Worm (Caenorhabditis elegans) whole organism, young adult: ENCODE results near the gene str-187.

ENCODE experiments used
- B0336.3 ChIP-seq: fragments of 200-800 bp; sonication (Bioruptor generic); IDR thresholded peaks from 2 replicates; pipeline ENCODE4 v1.3.6; 2022; ENCODE audit warnings: missing genetic modification characterization, missing compliant biosample characterization
- C06A6.2 ChIP-seq: fragments of 200-800 bp; sonication (Bioruptor generic); conservative IDR thresholded peaks from 2 replicates; pipeline ENCODE4 v1.3.6; 2022; ENCODE audit warnings: missing genetic modification characterization, missing compliant biosample characterization
- F23B12.7 ChIP-seq: sonication (generic microtip); optimal IDR thresholded peaks from 2 replicates; lab custom pipeline; 2017; ENCODE audit warnings: missing genetic modification characterization, mild to moderate bottlenecking, missing compliant biosample characterization, antibody characterized with exemption, moderate library complexity; ENCODE audit not compliant: insufficient read depth
- F39B2.1 ChIP-seq: fragments of 200-800 bp; sonication (Bioruptor generic); IDR thresholded peaks from 2 replicates; pipeline ENCODE4 v1.3.6; 2022; ENCODE audit warnings: missing genetic modification reagents, missing genetic modification characterization, missing compliant biosample characterization
- F49E8.2 ChIP-seq: sonication (generic microtip); optimal IDR thresholded peaks from 3 replicates; lab custom pipeline; 2017; ENCODE audit warnings: missing genetic modification characterization, mild to moderate bottlenecking, missing compliant biosample characterization, antibody characterized with exemption, moderate library complexity; ENCODE audit not compliant: insufficient read depth
- F52B5.7 ChIP-seq: sonication (generic microtip); optimal IDR thresholded peaks from 2 replicates; lab custom pipeline; 2016; ENCODE audit warnings: mild to moderate bottlenecking, missing genetic modification characterization, missing compliant biosample characterization
- K11D2.4 ChIP-seq: fragments of 200-800 bp; sonication (Bioruptor generic); IDR thresholded peaks from 2 replicates; pipeline ENCODE4 v1.3.6; 2022; ENCODE audit warnings: missing genetic modification reagents, missing genetic modification characterization, missing compliant biosample characterization
- K12H6.12 ChIP-seq: fragments of 200-800 bp; sonication (Bioruptor generic); optimal IDR thresholded peaks from 2 replicates; lab custom pipeline; 2018; ENCODE audit warnings: mild to moderate bottlenecking, missing genetic modification characterization, missing compliant biosample characterization
- Y53F4B.3 ChIP-seq: fragments of 200-800 bp; sonication (Bioruptor generic); IDR thresholded peaks from 2 replicates; pipeline ENCODE4 v1.3.6; 2022; ENCODE audit warnings: missing genetic modification reagents, missing genetic modification characterization, missing compliant biosample characterization
- Y53G8AR.9 ChIP-seq: fragments of 200-800 bp; sonication (Bioruptor generic); conservative IDR thresholded peaks from 2 replicates; pipeline ENCODE4 v1.3.6; 2022; ENCODE audit warnings: missing genetic modification reagents, missing genetic modification characterization, missing compliant biosample characterization
- aptf-3 ChIP-seq: fragments of 200-800 bp; sonication (Bioruptor generic); IDR thresholded peaks from 2 replicates; pipeline ENCODE4 v1.3.6; 2022; ENCODE audit warnings: missing genetic modification characterization, missing compliant biosample characterization
- athp-1 ChIP-seq: sonication (generic microtip); optimal IDR thresholded peaks from 2 replicates; lab custom pipeline; 2017; ENCODE audit warnings: mild to moderate bottlenecking, missing genetic modification characterization, missing compliant biosample characterization
- attf-3 ChIP-seq: fragments of 200-800 bp; sonication (Bioruptor generic); conservative IDR thresholded peaks from 2 replicates; pipeline ENCODE4 v1.3.6; 2022; ENCODE audit warnings: missing genetic modification reagents, missing genetic modification characterization, missing compliant biosample characterization
- attf-6 ChIP-seq: fragments of 200-800 bp; sonication (Bioruptor generic); IDR thresholded peaks from 2 replicates; pipeline ENCODE4 v1.3.6; 2022; ENCODE audit warnings: missing genetic modification reagents, missing genetic modification characterization, missing compliant biosample characterization
- ceh-27 ChIP-seq: fragments of 200-800 bp; sonication (Bioruptor generic); optimal IDR thresholded peaks from 2 replicates; lab custom pipeline; 2018; ENCODE audit warnings: mild to moderate bottlenecking, missing genetic modification characterization, moderate library complexity, missing compliant biosample characterization
- ceh-91 ChIP-seq: fragments of 200-800 bp; sonication (Bioruptor generic); IDR thresholded peaks from 2 replicates; pipeline ENCODE4 v1.3.6; 2022; ENCODE audit warnings: missing genetic modification reagents, missing genetic modification characterization, missing compliant biosample characterization
- dpff-1 ChIP-seq: sonication (generic microtip); optimal IDR thresholded peaks from 2 replicates; lab custom pipeline; 2017; ENCODE audit warnings: mild to moderate bottlenecking, missing genetic modification characterization, missing compliant biosample characterization
- dpl-1 ChIP-seq: fragments of 150-350 bp; optimal IDR thresholded peaks from 2 replicates; lab custom pipeline; 2014; ENCODE audit warnings: missing biosample characterization, missing genetic modification reagents, missing genetic modification characterization
- egl-18 ChIP-seq: fragments of 200-800 bp; sonication (Bioruptor generic); IDR thresholded peaks from 2 replicates; pipeline ENCODE4 v1.3.6; 2022; ENCODE audit warnings: missing genetic modification reagents, missing genetic modification characterization, missing compliant biosample characterization
- let-607 ChIP-seq, 2 experiments: fragments of 200-800 bp in 1 of 2; sonication (Bioruptor generic) in 1 of 2; sonication (generic microtip) in 1 of 2; optimal IDR thresholded peaks; 2 replicates each; lab custom pipeline; 2016 to 2018; ENCODE audit warnings: mild to moderate bottlenecking in 2 of 2, missing compliant biosample characterization in 2 of 2, missing genetic modification characterization in 2 of 2, moderate library complexity in 2 of 2, missing genotype in 1 of 2
- madf-3 ChIP-seq: fragments of 200-800 bp; sonication (Bioruptor generic); IDR thresholded peaks from 2 replicates; pipeline ENCODE4 v1.3.6; 2022; ENCODE audit warnings: missing genetic modification reagents, missing genetic modification characterization, missing compliant biosample characterization
- madf-6 ChIP-seq: fragments of 200-800 bp; sonication (Bioruptor generic); IDR thresholded peaks from 2 replicates; pipeline ENCODE4 v1.3.6; 2022; ENCODE audit warnings: missing genetic modification reagents, missing genetic modification characterization, missing compliant biosample characterization
- madf-8 ChIP-seq: fragments of 200-800 bp; sonication (Bioruptor generic); conservative IDR thresholded peaks from 2 replicates; pipeline ENCODE4 v1.3.6; 2022; ENCODE audit warnings: missing genetic modification reagents, missing genetic modification characterization, missing compliant biosample characterization
- mes-4 ChIP-seq: sonication (generic microtip); optimal IDR thresholded peaks from 2 replicates; lab custom pipeline; 2016; ENCODE audit warnings: missing genotype, missing genetic modification characterization, missing compliant biosample characterization
- pbrm-1 ChIP-seq: fragments of 200-800 bp; sonication (Bioruptor generic); IDR thresholded peaks from 2 replicates; pipeline ENCODE4 v1.3.6; 2022; ENCODE audit warnings: missing genetic modification reagents, missing genetic modification characterization, missing compliant biosample characterization
- rcor-1 ChIP-seq: fragments of 200-800 bp; sonication (Bioruptor generic); IDR thresholded peaks from 2 replicates; pipeline ENCODE4 v1.3.6; 2022; ENCODE audit warnings: missing genetic modification reagents, missing genetic modification characterization, missing compliant biosample characterization
- snpc-1.1 ChIP-seq: sonication (generic microtip); optimal IDR thresholded peaks from 2 replicates; lab custom pipeline; 2017; ENCODE audit warnings: missing genetic modification characterization, mild to moderate bottlenecking, missing compliant biosample characterization, antibody characterized with exemption, moderate library complexity, missing genotype, missing genetic modification reagents; ENCODE audit not compliant: insufficient read depth
- snpc-3.4 ChIP-seq: sonication (generic microtip); optimal IDR thresholded peaks from 2 replicates; lab custom pipeline; 2017; ENCODE audit warnings: missing genetic modification characterization, mild to moderate bottlenecking, missing compliant biosample characterization, antibody characterized with exemption, moderate library complexity, missing genotype, missing genetic modification reagents
- snpc-4 ChIP-seq, 5 experiments: fragments of 150-350 bp in 1 of 5; sonication (generic microtip) in 4 of 5; optimal IDR thresholded peaks; 2 replicates each; lab custom pipeline; 2014 to 2018; ENCODE audit warnings: missing genetic modification characterization in 5 of 5, missing biosample characterization in 3 of 5, antibody characterized with exemption in 2 of 5, mild to moderate bottlenecking in 2 of 5, missing compliant biosample characterization in 2 of 5, missing genotype in 2 of 5, moderate library complexity in 2 of 5, missing genetic modification reagents in 1 of 5
- ztf-6 ChIP-seq: fragments of 200-800 bp; sonication (Bioruptor generic); IDR thresholded peaks from 2 replicates; pipeline ENCODE4 v1.3.6; 2022; ENCODE audit warnings: missing genetic modification reagents, missing genetic modification characterization, missing compliant biosample characterization

str-187 gene

DNA sequence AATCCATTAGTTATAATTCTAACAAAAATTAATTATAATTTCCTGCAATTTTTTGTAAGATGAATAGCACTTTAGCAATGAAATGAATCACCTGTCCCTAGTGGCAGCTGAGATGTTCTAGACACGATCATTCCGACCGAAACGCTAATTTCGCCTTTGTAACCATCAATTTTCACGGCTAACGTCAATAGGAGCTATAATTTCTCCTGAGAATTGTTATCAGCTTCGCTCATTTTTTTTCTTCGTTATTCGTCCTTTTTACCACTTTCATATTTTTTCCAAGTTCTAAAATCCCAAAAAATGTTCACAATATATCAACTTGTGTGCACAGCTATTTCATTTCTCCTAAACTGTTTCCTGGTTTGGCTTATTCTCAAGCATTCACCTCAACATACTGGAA lies at the start of gene str-187:
TSS of gene str-187 (plus strand) at position 301 of the 400 bp plus-strand sequence.
- TF ChIP-seq rcor-1 (GFP tag; lab: Robert Waterston, UW) (no peak), attf-3 (GFP tag; lab: Robert Waterston, UW) (no peak), egl-18 (GFP tag; lab: Robert Waterston, UW) (no peak), C06A6.2 (GFP tag; lab: Robert Waterston, UW) (no peak), F23B12.7 (tag; lab: Kevin White, UChicago) (no peak), madf-8 (GFP tag; lab: Robert Waterston, UW) (no peak), F39B2.1 (no peak), madf-3 (GFP tag; lab: Robert Waterston, UW) (no peak), K12H6.12 (tag; lab: Kevin White, UChicago) (no peak), ceh-91 (no peak), attf-6 (GFP tag; lab: Robert Waterston, UW) (no peak), ceh-27 (GFP tag; lab: Kevin White, UChicago) (no peak), ztf-6 (GFP tag; lab: Robert Waterston, UW) (no peak), Y53F4B.3 (GFP tag; lab: Robert Waterston, UW) (no peak), F52B5.7 (tag; lab: Kevin White, UChicago) (no peak), aptf-3 (GFP tag; lab: Robert Waterston, UW) (no peak)

ce11 chrIV:17216048-17216447 lies 49.3 kb upstream of the str-187 start, which contains the start of gene Y116A8B.1:
TSS of gene Y116A8B.1 (plus strand) at chrIV:17216348.
- TF ChIP-seq ztf-6 (GFP tag; lab: Robert Waterston, UW) (no peak), K11D2.4 (GFP tag; lab: Robert Waterston, UW) (no peak), mes-4 (tag; lab: Kevin White, UChicago) (no peak), F49E8.2 (tag; lab: Kevin White, UChicago) (no peak), let-607 (tag; optimal IDR thresholded peaks at IDR 0.05; lab: Kevin White, UChicago) (no peak), madf-6 (GFP tag; lab: Robert Waterston, UW) (no peak), dpl-1 (GFP tag; lab: Kevin White, UChicago) (no peak), Y53G8AR.9 (GFP tag; lab: Robert Waterston, UW) (no peak), dpff-1 (tag; lab: Kevin White, UChicago) (no peak), F52B5.7 (tag; lab: Kevin White, UChicago) (no peak)
- TF ChIP-seq, all 124 proteins: peak for 0

DNA sequence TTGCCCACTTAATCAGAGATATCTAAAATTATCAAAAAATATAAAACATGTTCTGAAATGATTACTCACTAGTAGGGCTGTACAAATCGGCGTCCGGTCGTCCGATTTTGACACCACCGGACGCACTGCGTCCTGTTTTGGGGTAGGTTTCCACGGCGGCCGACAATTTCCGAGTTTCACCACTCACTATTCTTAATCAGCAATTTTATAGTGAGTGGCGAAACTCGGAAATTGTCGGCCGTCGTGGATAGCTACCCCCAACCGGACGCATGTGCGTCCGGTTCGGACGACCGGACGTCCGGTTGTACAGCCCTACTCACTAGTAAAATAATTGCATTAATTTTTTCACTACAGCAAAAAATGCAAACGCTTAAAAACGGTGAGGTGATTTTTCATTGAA lies 43.2 kb upstream of the str-187 start:
- TF ChIP-seq snpc-1.1 (tag; lab: Kevin White, UChicago) (peak; percentile 69), snpc-3.4 (tag; lab: Kevin White, UChicago) (peak; percentile 2), attf-6 (GFP tag; lab: Robert Waterston, UW) (0 out of 2 replicates have a peak, but pooled peaks have one; percentile 39), snpc-4 (GFP tag; optimal IDR thresholded peaks at IDR 0.05; lab: Kevin White, UChicago) (peak; percentile 59), snpc-4 (tag; optimal IDR thresholded peaks at IDR 0.05; lab: Kevin White, UChicago) (peak in 3 of 4 experiments; percentile 9 to 92 (median 72))

ce11 chrIV:17223474-17223873 lies 41.9 kb upstream of the str-187 start, which contains the start of gene Y116A8B.4:
TSS of gene Y116A8B.4 (plus strand) at chrIV:17223774.
- TF ChIP-seq ztf-6 (GFP tag; lab: Robert Waterston, UW), result no peak

ce11 chrIV:17230958-17231357 lies 34.4 kb upstream of the str-187 start, which contains the start of gene npr-32:
TSS of gene npr-32 (minus strand) at chrIV:17231058.
- TF ChIP-seq F52B5.7 (tag; lab: Kevin White, UChicago) (no peak), B0336.3 (GFP tag; lab: Robert Waterston, UW) (no peak), pbrm-1 (GFP tag; lab: Robert Waterston, UW) (no peak), athp-1 (tag; lab: Kevin White, UChicago) (no peak), attf-6 (GFP tag; lab: Robert Waterston, UW) (no peak)
